Fruit fly (Drosophila melanogaster) whole organism, wandering third instar larva: ENCODE results near the gene CG31404.

ENCODE experiments used
- Abd-B ChIP-seq: fragments of >200 bp; optimal IDR thresholded peaks from 2 replicates; lab custom pipeline; 2017; ENCODE audit warnings: missing biosample characterization, missing genetic modification characterization
- CG32264 ChIP-seq: fragments of 200-800 bp; sonication (Bioruptor generic); optimal IDR thresholded peaks from 2 replicates; lab custom pipeline; 2016; ENCODE audit warnings: missing biosample characterization, missing genetic modification characterization
- CG9705 ChIP-seq: fragments of 200-800 bp; sonication (Bioruptor generic); optimal IDR thresholded peaks from 2 replicates; lab custom pipeline; 2018; ENCODE audit warnings: missing biosample characterization, mild to moderate bottlenecking, missing genetic modification characterization
- CrebA ChIP-seq: fragments of 200-800 bp; sonication (Bioruptor generic); optimal IDR thresholded peaks from 2 replicates; lab custom pipeline; 2016; ENCODE audit warnings: missing biosample characterization, mild to moderate bottlenecking, missing genetic modification characterization, borderline replicate concordance
- Dfd ChIP-seq: fragments of >200 bp; optimal IDR thresholded peaks from 2 replicates; lab custom pipeline; 2017; ENCODE audit warnings: missing biosample characterization, missing genetic modification characterization
- Dif ChIP-seq: fragments of 200-275, 200-300 bp; sonication (Bioruptor generic); optimal IDR thresholded peaks from 2 replicates; lab custom pipeline; 2018; ENCODE audit warnings: missing biosample characterization, missing genetic modification characterization; ENCODE audit not compliant: partially characterized antibody
- GATAd ChIP-seq: sonication (Bioruptor generic); optimal IDR thresholded peaks from 2 replicates; lab custom pipeline; 2016; ENCODE audit warnings: missing biosample characterization, missing genetic modification characterization
- Hnf4 ChIP-seq: fragments of 200-800 bp; sonication (Bioruptor generic); optimal IDR thresholded peaks from 2 replicates; lab custom pipeline; 2016; ENCODE audit warnings: missing biosample characterization, mild to moderate bottlenecking, missing genetic modification characterization
- Hr83 ChIP-seq: fragments of 200-300 bp; sonication (Bioruptor generic); optimal IDR thresholded peaks from 2 replicates; lab custom pipeline; 2016; ENCODE audit warnings: missing biosample characterization, mild to moderate bottlenecking, missing genetic modification characterization, moderate library complexity; ENCODE audit not compliant: poor library complexity, severe bottlenecking
- Jra ChIP-seq: sonication (Bioruptor generic); optimal IDR thresholded peaks from 2 replicates; lab custom pipeline; 2016; ENCODE audit warnings: missing biosample characterization, missing genetic modification characterization
- Mio ChIP-seq: sonication (Bioruptor generic); optimal IDR thresholded peaks from 2 replicates; lab custom pipeline; 2016; ENCODE audit warnings: missing biosample characterization, missing genetic modification characterization
- Myc ChIP-seq: fragments of >200 bp; optimal IDR thresholded peaks from 2 replicates; lab custom pipeline; 2017
- N ChIP-seq: fragments of >200 bp; optimal IDR thresholded peaks from 2 replicates; lab custom pipeline; 2018; ENCODE audit warnings: missing biosample characterization, missing external identifiers, missing genetic modification characterization
- Rel ChIP-seq, 2 experiments: fragments of 200-800 bp; sonication (Bioruptor generic) in 1 of 2; optimal IDR thresholded peaks; 2 replicates in 1 of 2; 3 replicates in 1 of 2; lab custom pipeline; 2016 to 2019; ENCODE audit warnings: mild to moderate bottlenecking in 2 of 2, missing biosample characterization in 2 of 2, missing genetic modification characterization in 2 of 2, moderate library complexity in 1 of 2
- br ChIP-seq: fragments of 200-800 bp; sonication (Bioruptor generic); optimal IDR thresholded peaks from 2 replicates; lab custom pipeline; 2016; ENCODE audit warnings: missing biosample characterization, missing genetic modification characterization
- brk ChIP-seq: fragments of 200-800 bp; sonication (Bioruptor generic); optimal IDR thresholded peaks from 2 replicates; lab custom pipeline; 2016; ENCODE audit warnings: missing biosample characterization, mild to moderate bottlenecking, missing genetic modification characterization
- dl ChIP-seq, 2 experiments: fragments of 175-275, 200-275 bp in 1 of 2; fragments of 200-275 bp in 1 of 2; sonication (Bioruptor generic); optimal IDR thresholded peaks; lab custom pipeline; 2018; ENCODE audit warnings: mild to moderate bottlenecking in 2 of 2, missing biosample characterization in 2 of 2, missing genetic modification characterization in 2 of 2, moderate library complexity in 2 of 2; ENCODE audit not compliant: partially characterized antibody in 2 of 2, insufficient read depth in 1 of 2
- ey ChIP-seq: fragments of 200-800 bp; sonication (Bioruptor generic); optimal IDR thresholded peaks from 2 replicates; lab custom pipeline; 2016; ENCODE audit warnings: missing biosample characterization, missing genetic modification characterization
- foxo ChIP-seq, 2 experiments: fragments of 200-800 bp; sonication (Bioruptor generic); optimal IDR thresholded peaks; 2 replicates in 1 of 2; 3 replicates in 1 of 2; lab custom pipeline; 2016 to 2017; ENCODE audit warnings: missing biosample characterization in 2 of 2, missing genetic modification characterization in 2 of 2
- fru ChIP-seq: fragments of 200-800 bp; sonication (Bioruptor generic); optimal IDR thresholded peaks from 3 replicates; lab custom pipeline; 2016; ENCODE audit warnings: missing biosample characterization, mild to moderate bottlenecking, missing genetic modification characterization
- h ChIP-seq: fragments of 200-800 bp; sonication (Bioruptor generic); optimal IDR thresholded peaks from 3 replicates; lab custom pipeline; 2016; ENCODE audit warnings: missing biosample characterization, mild to moderate bottlenecking, missing genetic modification characterization
- jim ChIP-seq: fragments of 175-275, 200-325 bp; sonication (Bioruptor generic); optimal IDR thresholded peaks from 2 replicates; lab custom pipeline; 2016; ENCODE audit warnings: missing biosample characterization, mild to moderate bottlenecking, missing genetic modification characterization
- lola ChIP-seq: fragments of >200 bp; optimal IDR thresholded peaks from 2 replicates; lab custom pipeline; 2017; ENCODE audit warnings: missing biosample characterization, missing genetic modification characterization
- pan ChIP-seq: fragments of >200 bp; optimal IDR thresholded peaks from 2 replicates; lab custom pipeline; 2017
- psq ChIP-seq: fragments of 200-800 bp; sonication (Bioruptor generic); optimal IDR thresholded peaks from 3 replicates; lab custom pipeline; 2017; ENCODE audit warnings: missing biosample characterization, mild to moderate bottlenecking, missing genetic modification characterization, moderate library complexity
- rgr ChIP-seq: fragments of 200-800 bp; sonication (Bioruptor generic); optimal IDR thresholded peaks from 3 replicates; lab custom pipeline; 2016; ENCODE audit warnings: missing biosample characterization, mild to moderate bottlenecking, missing genetic modification characterization
- sage ChIP-seq: fragments of 200-800 bp; sonication (Bioruptor generic); optimal IDR thresholded peaks from 2 replicates; lab custom pipeline; 2016; ENCODE audit warnings: missing biosample characterization, mild to moderate bottlenecking, missing genetic modification characterization
- sv ChIP-seq: fragments of 200-800 bp; sonication (Bioruptor generic); optimal IDR thresholded peaks from 3 replicates; lab custom pipeline; 2016; ENCODE audit warnings: missing biosample characterization, missing genetic modification characterization
- tai ChIP-seq: sonication (Bioruptor generic); optimal IDR thresholded peaks from 2 replicates; lab custom pipeline; 2016; ENCODE audit warnings: missing biosample characterization, missing genetic modification characterization
- woc ChIP-seq: sonication (Bioruptor generic); optimal IDR thresholded peaks from 2 replicates; lab custom pipeline; 2016; ENCODE audit warnings: missing biosample characterization, mild to moderate bottlenecking, missing genetic modification characterization

Gene CG31404

dm6 chr3R:19398467-19398866 is 22.6 kb upstream of the CG31404 start, which contains the start of gene CG31244:
CG31244 (minus strand) TSS chr3R:19398567.
- TF ChIP-seq jim (GFP tag; lab: Kevin White, UChicago) (no peak), psq (no peak), CG9705 (GFP tag; lab: Kevin White, UChicago) (no peak), lola (GFP tag; lab: Kevin White, UChicago) (no peak), fru (GFP tag; lab: Kevin White, UChicago) (no peak), Myc (no peak), Dfd (GFP tag; lab: Kevin White, UChicago) (no peak), CrebA (GFP tag; lab: Kevin White, UChicago) (no peak)

DNA sequence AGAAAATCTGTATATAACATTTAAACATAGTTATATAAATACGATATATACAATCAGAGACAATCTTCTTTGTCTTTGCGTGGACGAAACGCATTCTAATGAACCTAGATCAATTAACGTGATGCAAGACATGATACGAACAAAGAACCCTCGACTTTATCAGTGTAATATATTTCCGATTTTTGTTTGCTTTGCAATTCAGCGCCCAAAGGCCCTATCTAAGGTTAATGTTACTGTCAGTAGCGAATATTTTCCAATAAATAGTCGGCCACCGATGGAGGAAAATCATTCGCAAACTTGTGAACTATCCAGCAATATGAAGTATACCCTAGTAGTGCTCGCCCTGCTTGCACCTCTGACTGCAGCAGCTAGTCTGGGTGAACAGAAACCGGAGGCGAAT is 17.2 kb upstream of the CG31404 start, which contains the start of gene CG3739:
Gene CG3739 (plus strand): TSS at position 301 of the 400 bp plus-strand sequence.
- TF ChIP-seq jim (GFP tag; lab: Kevin White, UChicago) (no peak), Abd-B (GFP tag; lab: Kevin White, UChicago) (no peak), pan (no peak), Dif (GFP tag; lab: Kevin White, UChicago) (no peak), CG32264 (GFP tag; lab: Kevin White, UChicago) (no peak), h (no peak), N (GFP tag; lab: Kevin White, UChicago) (no peak), psq (no peak), sage (no peak), GATAd (no peak), dl (GFP tag; optimal IDR thresholded peaks at IDR 0.05; lab: Kevin White, UChicago; ENCODE audit: insufficient read depth in 1 of 2, partially characterized antibody in 2 of 2) (no peak)

DNA sequence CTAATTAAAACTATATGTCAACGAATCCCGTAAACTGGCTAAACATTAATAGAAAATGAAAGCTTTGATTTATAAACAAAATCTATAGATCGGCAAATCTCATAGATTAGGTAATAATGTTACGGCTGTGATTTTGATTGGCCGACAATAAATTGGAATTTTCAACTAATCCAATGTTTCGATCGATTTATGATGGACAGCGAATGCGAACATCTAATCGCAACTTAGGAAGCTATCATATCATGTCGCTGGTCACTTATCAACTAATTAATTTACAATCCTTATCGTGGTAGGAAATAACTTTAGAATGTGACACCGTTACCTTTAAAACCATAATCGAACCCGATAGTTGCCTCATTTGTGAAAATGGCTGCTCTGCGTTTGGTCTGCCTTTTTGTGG is 14.1 kb upstream of the CG31404 start, which contains the start of gene CG18493:
Gene CG18493 (plus strand): TSS at position 352 of the 400 bp plus-strand sequence.
- no peak for TF ChIP-seq Myc
- no peak for TF ChIP-seq br (GFP tag; lab: Kevin White, UChicago)
- no peak for TF ChIP-seq Hr83 (GFP tag; lab: Kevin White, UChicago)
- no peak for TF ChIP-seq CG32264 (GFP tag; lab: Kevin White, UChicago)
- no peak for TF ChIP-seq pan
- no peak for TF ChIP-seq Jra (GFP tag; lab: Kevin White, UChicago)
- no peak for TF ChIP-seq psq

- TF ChIP-seq fru (GFP tag; lab: Kevin White, UChicago), result peak; percentile 21
- no peak for TF ChIP-seq rgr (GFP tag; lab: Kevin White, UChicago)
Observed at dm6 chr3R:19387608-19388007, 11.8 kb upstream of the CG31404 start, which contains the start of gene CG3734. CG3734 (plus strand) TSS chr3R:19387861.

dm6 chr3R:19383298-19383697 is 7.5 kb upstream of the CG31404 start:
- TF ChIP-seq Dfd (GFP tag; lab: Kevin White, UChicago), result no peak
- no peak for TF ChIP-seq sage
- TF ChIP-seq N (GFP tag; lab: Kevin White, UChicago), result no peak
- TF ChIP-seq Rel (GFP tag; optimal IDR thresholded peaks at IDR 0.05; lab: Kevin White, UChicago), result no peak
- TF ChIP-seq Rel (tag; optimal IDR thresholded peaks at IDR 0.05; lab: Kevin White, UChicago), result no peak
- no peak for TF ChIP-seq lola (GFP tag; lab: Kevin White, UChicago)
- TF ChIP-seq ey (GFP tag; lab: Kevin White, UChicago), result no peak
- no peak for TF ChIP-seq psq
- no peak for TF ChIP-seq Jra (GFP tag; lab: Kevin White, UChicago)
- TF ChIP-seq dl (GFP tag; optimal IDR thresholded peaks at IDR 0.05; lab: Kevin White, UChicago; ENCODE audit: insufficient read depth in 1 of 2, partially characterized antibody in 2 of 2), result no peak
- no peak for TF ChIP-seq foxo (GFP tag; optimal IDR thresholded peaks at IDR 0.05; lab: Kevin White, UChicago)
- no peak for TF ChIP-seq woc (GFP tag; lab: Kevin White, UChicago)
- no peak for TF ChIP-seq sv (GFP tag; lab: Kevin White, UChicago)
- no peak for TF ChIP-seq tai (GFP tag; lab: Kevin White, UChicago)
- TF ChIP-seq GATAd, result no peak
- TF ChIP-seq Mio (GFP tag; lab: Kevin White, UChicago), result no peak
- no peak for TF ChIP-seq Hr83 (GFP tag; lab: Kevin White, UChicago)

DNA sequence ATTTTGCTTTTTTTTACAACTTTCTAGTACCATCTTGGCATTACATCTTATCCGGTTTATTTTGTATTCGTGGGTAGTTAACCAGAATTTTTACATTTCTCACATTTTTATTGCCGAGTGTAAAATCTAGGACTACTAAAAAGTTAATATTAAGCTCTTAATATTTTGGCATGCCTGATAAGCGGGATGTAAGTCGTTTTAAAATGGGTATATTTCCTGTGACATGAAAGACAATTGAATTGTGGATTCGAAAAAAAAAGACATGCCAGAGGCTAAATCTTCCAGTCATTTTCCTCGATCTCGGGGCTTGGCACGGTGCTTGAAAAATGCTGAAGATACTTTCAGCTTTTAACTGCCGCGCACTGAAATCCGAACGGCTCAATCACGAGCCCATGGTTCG is 1.3 kb upstream of the CG31404 start, which contains the start of gene CG31245:
Gene CG31245 (minus strand): TSS at position 101 of the 400 bp plus-strand sequence.
- no peak for TF ChIP-seq brk (GFP tag; lab: Kevin White, UChicago)
- no peak for TF ChIP-seq ey (GFP tag; lab: Kevin White, UChicago)
- no peak for TF ChIP-seq pan
- TF ChIP-seq Hnf4, result no peak
- TF ChIP-seq Jra (GFP tag; lab: Kevin White, UChicago), result no peak
